Fruit fly (Drosophila melanogaster) whole organism, embryonic: ENCODE results near the gene CG44261.
A peak's percentile ranks its signal among the peaks of the same experiment; 100 is the strongest.

Experiments used
- ATbp ChIP-seq: fragments of 200-800 bp; sonication (Bioruptor generic); optimal IDR thresholded peaks from 2 replicates; lab custom pipeline; 2017; ENCODE audit warnings: missing biosample characterization, mild to moderate bottlenecking, missing genetic modification characterization, missing genetic modification reagents
- CG10431 ChIP-seq: fragments of 200-800 bp; sonication (Bioruptor generic); optimal IDR thresholded peaks from 3 replicates; lab custom pipeline; 2018; ENCODE audit warnings: missing biosample characterization, mild to moderate bottlenecking, missing genetic modification characterization
- CG11696 ChIP-seq: fragments of 200-800 bp; sonication (Bioruptor generic); IDR thresholded peaks from 2 replicates; pipeline ENCODE4 v1.3.6; 2022; ENCODE audit warnings: missing biosample characterization, missing genetic modification characterization
- CG1233 ChIP-seq: fragments of 200-800 bp; sonication (Bioruptor generic); optimal IDR thresholded peaks from 4 replicates; lab custom pipeline; 2018; ENCODE audit warnings: missing biosample characterization, mild to moderate bottlenecking, missing genetic modification characterization
- CG12942 ChIP-seq: fragments of 200-800 bp; sonication (Bioruptor generic); optimal IDR thresholded peaks from 3 replicates; lab custom pipeline; 2016; ENCODE audit warnings: missing biosample characterization, missing genetic modification characterization
- CG14050 ChIP-seq: fragments of 200-800 bp; sonication (Bioruptor generic); IDR thresholded peaks from 3 replicates; pipeline ENCODE4 v1.3.6; 2022; ENCODE audit warnings: missing biosample characterization, missing genetic modification characterization
- CG14667 ChIP-seq: fragments of 200-800 bp; sonication (Bioruptor generic); IDR thresholded peaks from 2 replicates; pipeline ENCODE4 v1.3.6; 2022; ENCODE audit warnings: missing biosample characterization, missing genetic modification characterization
- CG17328 ChIP-seq: fragments of 200-800 bp; sonication (Bioruptor generic); IDR thresholded peaks from 2 replicates; pipeline ENCODE4 v1.3.6; 2022; ENCODE audit warnings: missing biosample characterization, missing genetic modification characterization
- CG17568 ChIP-seq: fragments of 200-800 bp; sonication (Bioruptor generic); optimal IDR thresholded peaks from 2 replicates; lab custom pipeline; 2018; ENCODE audit warnings: missing biosample characterization, mild to moderate bottlenecking, missing genetic modification characterization, moderate library complexity
- CG1832 ChIP-seq: fragments of 200-800 bp; sonication (Bioruptor generic); optimal IDR thresholded peaks from 2 replicates; lab custom pipeline; 2017; ENCODE audit warnings: missing biosample characterization, mild to moderate bottlenecking, missing genetic modification characterization, inconsistent platforms
- CG2712 ChIP-seq: fragments of 200-800 bp; optimal IDR thresholded peaks from 3 replicates; lab custom pipeline; 2019; ENCODE audit warnings: missing biosample characterization, mild to moderate bottlenecking, missing genetic modification characterization, moderate library complexity
- CG2875 ChIP-seq: fragments of 200-800 bp; sonication (Bioruptor generic); optimal IDR thresholded peaks from 2 replicates; lab custom pipeline; 2017; ENCODE audit warnings: missing biosample characterization, mild to moderate bottlenecking, missing genetic modification characterization, missing genetic modification reagents
- CG30403 ChIP-seq: fragments of 200-800 bp; sonication (Bioruptor generic); optimal IDR thresholded peaks from 3 replicates; lab custom pipeline; 2016; ENCODE audit warnings: missing biosample characterization, missing genetic modification characterization
- CG3726 ChIP-seq: fragments of 200-800 bp; sonication (Bioruptor generic); IDR thresholded peaks from 3 replicates; pipeline ENCODE4, ENCODE4 v1.3.6; 2022; ENCODE audit warnings: missing biosample characterization, missing genetic modification characterization
- CG3995 ChIP-seq: fragments of 200-800 bp; sonication (Bioruptor generic); optimal IDR thresholded peaks from 3 replicates; lab custom pipeline; 2016; ENCODE audit warnings: missing biosample characterization, missing genetic modification characterization
- CG4820 ChIP-seq: fragments of 200-800 bp; sonication (Bioruptor generic); optimal IDR thresholded peaks from 3 replicates; lab custom pipeline; 2016; ENCODE audit warnings: missing biosample characterization, missing genetic modification characterization
- CG4854 ChIP-seq: fragments of 200-800 bp; sonication (Bioruptor generic); optimal IDR thresholded peaks from 2 replicates; lab custom pipeline; 2016; ENCODE audit warnings: missing biosample characterization, missing genetic modification characterization, inconsistent platforms
- CG6654 ChIP-seq: fragments of 200-800 bp; sonication (Bioruptor generic); optimal IDR thresholded peaks from 2 replicates; lab custom pipeline; 2017; ENCODE audit warnings: missing biosample characterization, mild to moderate bottlenecking, missing genetic modification characterization
- CG6765 ChIP-seq: fragments of 200-800 bp; sonication (Bioruptor generic); optimal IDR thresholded peaks from 3 replicates; lab custom pipeline; 2017; ENCODE audit warnings: missing biosample characterization, mild to moderate bottlenecking, missing genetic modification characterization
- CG6813 ChIP-seq: fragments of 200-800 bp; sonication (Bioruptor generic); optimal IDR thresholded peaks from 2 replicates; lab custom pipeline; 2017; ENCODE audit warnings: missing biosample characterization, missing genetic modification characterization, mild to moderate bottlenecking, moderate library complexity, missing genetic modification reagents
- CG8924 ChIP-seq: fragments of 200-800 bp; optimal IDR thresholded peaks from 3 replicates; lab custom pipeline; 2019; ENCODE audit warnings: missing biosample characterization, mild to moderate bottlenecking, missing genetic modification characterization, moderate library complexity
- CG9215 ChIP-seq: fragments of 200-800 bp; sonication (Bioruptor generic); IDR thresholded peaks from 2 replicates; pipeline ENCODE4 v1.3.6; 2022; ENCODE audit warnings: missing biosample characterization, missing genetic modification characterization
- CrebB ChIP-seq: fragments of 200-800 bp; sonication (Bioruptor generic); optimal IDR thresholded peaks from 3 replicates; lab custom pipeline; 2018; ENCODE audit warnings: missing biosample characterization, mild to moderate bottlenecking, missing genetic modification characterization
- Deaf1 ChIP-seq: fragments of 200-800 bp; optimal IDR thresholded peaks from 3 replicates; lab custom pipeline; 2019; ENCODE audit warnings: missing biosample characterization, mild to moderate bottlenecking, missing genetic modification characterization, moderate library complexity
- Dip3 ChIP-seq: fragments of 200-800 bp; sonication (Bioruptor generic); optimal IDR thresholded peaks from 3 replicates; lab custom pipeline; 2016; ENCODE audit warnings: missing biosample characterization, missing genetic modification characterization
- Elba2 ChIP-seq: fragments of 200-800 bp; sonication (Bioruptor generic); optimal IDR thresholded peaks from 3 replicates; lab custom pipeline; 2016; ENCODE audit warnings: missing biosample characterization, missing genetic modification characterization
- GATAe ChIP-seq: fragments of 200-800 bp; sonication (Bioruptor generic); conservative IDR thresholded peaks from 2 replicates; pipeline ENCODE4 v1.3.6; 2022; ENCODE audit warnings: missing biosample characterization, missing genetic modification characterization
- Meics ChIP-seq: fragments of 200-800 bp; sonication (Bioruptor generic); optimal IDR thresholded peaks from 2 replicates; lab custom pipeline; 2017; ENCODE audit warnings: missing biosample characterization, mild to moderate bottlenecking, missing genetic modification characterization
- Ptx1 ChIP-seq: fragments of 200-800 bp; sonication (Bioruptor generic); IDR thresholded peaks from 2 replicates; pipeline ENCODE4 v1.3.6; 2022; ENCODE audit warnings: missing biosample characterization, missing genetic modification characterization
- Stat92E ChIP-seq, 3 experiments: fragments of >200 bp in 2 of 3; fragments of 200-800 bp in 1 of 3; sonication (Bioruptor generic) in 1 of 3; optimal IDR thresholded peaks; 2 replicates each; lab custom pipeline; 2017 to 2019; ENCODE audit warnings: missing biosample characterization in 3 of 3, missing genetic modification characterization in 3 of 3, mild to moderate bottlenecking in 1 of 3, moderate library complexity in 1 of 3
- ase ChIP-seq: fragments of 200-800 bp; sonication (Bioruptor generic); IDR thresholded peaks from 3 replicates; pipeline ENCODE4 v1.3.6; 2022; ENCODE audit warnings: missing biosample characterization, missing genetic modification characterization
- bcd ChIP-seq: fragments of 200-800 bp; sonication (Bioruptor generic); optimal IDR thresholded peaks from 2 replicates; lab custom pipeline; 2017; ENCODE audit warnings: missing biosample characterization, mild to moderate bottlenecking, missing genetic modification characterization
- br ChIP-seq: fragments of >200 bp; optimal IDR thresholded peaks from 2 replicates; lab custom pipeline; 2017
- cas ChIP-seq: fragments of 200-800 bp; sonication (Bioruptor generic); IDR thresholded peaks from 2 replicates; pipeline ENCODE4 v1.3.6; 2022; ENCODE audit warnings: missing biosample characterization, missing genetic modification characterization
- caup ChIP-seq: fragments of 200-800 bp; sonication (Bioruptor generic); optimal IDR thresholded peaks from 3 replicates; lab custom pipeline; 2017; ENCODE audit warnings: missing biosample characterization, mild to moderate bottlenecking, missing genetic modification characterization, moderate library complexity; ENCODE audit not compliant: severe bottlenecking
- dan ChIP-seq: fragments of 200-800 bp; sonication (Bioruptor generic); IDR thresholded peaks from 2 replicates; pipeline ENCODE4 v1.3.6; 2022; ENCODE audit warnings: missing biosample characterization, missing genetic modification characterization
- fd102C ChIP-seq: fragments of 200-800 bp; sonication (Bioruptor generic); optimal IDR thresholded peaks from 2 replicates; lab custom pipeline; 2018; ENCODE audit warnings: missing biosample characterization, mild to moderate bottlenecking, missing genetic modification characterization, moderate library complexity
- fd64A ChIP-seq: fragments of 200-800 bp; sonication (Bioruptor generic); optimal IDR thresholded peaks from 3 replicates; lab custom pipeline; 2018; ENCODE audit warnings: missing biosample characterization, mild to moderate bottlenecking, missing genetic modification characterization
- gcm ChIP-seq: fragments of 200-800 bp; sonication (Bioruptor generic); optimal IDR thresholded peaks from 2 replicates; lab custom pipeline; 2019; ENCODE audit warnings: missing biosample characterization, mild to moderate bottlenecking, missing genetic modification characterization, moderate library complexity
- gsb ChIP-seq: fragments of 200-800 bp; sonication (Bioruptor generic); IDR thresholded peaks from 2 replicates; pipeline ENCODE4 v1.3.6; 2022; ENCODE audit warnings: missing biosample characterization, missing genetic modification characterization
- ind ChIP-seq: fragments of 200-800 bp; sonication (Bioruptor generic); optimal IDR thresholded peaks from 3 replicates; lab custom pipeline; 2016; ENCODE audit warnings: missing biosample characterization, missing genetic modification characterization
- lilli ChIP-seq: fragments of 200-800 bp; sonication (Bioruptor generic); optimal IDR thresholded peaks from 3 replicates; lab custom pipeline; 2016; ENCODE audit warnings: missing biosample characterization, missing genetic modification characterization
- lola ChIP-seq, 3 experiments: fragments of >200 bp in 2 of 3; fragments of 200-800 bp in 1 of 3; sonication (Bioruptor generic) in 1 of 3; optimal IDR thresholded peaks; 2 replicates each; lab custom pipeline; 2017 to 2019; ENCODE audit warnings: missing biosample characterization in 3 of 3, missing genetic modification characterization in 3 of 3, mild to moderate bottlenecking in 1 of 3, moderate library complexity in 1 of 3
- onecut ChIP-seq: fragments of 200-800 bp; sonication (Bioruptor generic); IDR thresholded peaks from 2 replicates; pipeline ENCODE4 v1.3.6; 2022; ENCODE audit warnings: missing biosample characterization, missing genetic modification characterization
- pho ChIP-seq: fragments of 200-800 bp; sonication (Bioruptor generic); optimal IDR thresholded peaks from 2 replicates; lab custom pipeline; 2016; ENCODE audit warnings: missing biosample characterization, missing genetic modification characterization
- pzg ChIP-seq: fragments of 200-800 bp; sonication (Bioruptor generic); optimal IDR thresholded peaks from 3 replicates; lab custom pipeline; 2018; ENCODE audit warnings: missing biosample characterization, mild to moderate bottlenecking, missing genetic modification characterization, moderate library complexity
- slou ChIP-seq: fragments of 200-800 bp; sonication (Bioruptor generic); optimal IDR thresholded peaks from 3 replicates; lab custom pipeline; 2016; ENCODE audit warnings: missing biosample characterization, missing genetic modification characterization
- toy ChIP-seq: fragments of 200-800 bp; sonication (Bioruptor generic); IDR thresholded peaks from 2 replicates; pipeline ENCODE4 v1.3.6; 2022; ENCODE audit warnings: missing biosample characterization, missing genetic modification characterization
- z ChIP-seq: fragments of 200-800 bp; sonication (Bioruptor generic); IDR thresholded peaks from 3 replicates; pipeline ENCODE4 v1.3.6; 2022; ENCODE audit warnings: missing biosample characterization, missing genetic modification characterization

CG44261 gene

DNA sequence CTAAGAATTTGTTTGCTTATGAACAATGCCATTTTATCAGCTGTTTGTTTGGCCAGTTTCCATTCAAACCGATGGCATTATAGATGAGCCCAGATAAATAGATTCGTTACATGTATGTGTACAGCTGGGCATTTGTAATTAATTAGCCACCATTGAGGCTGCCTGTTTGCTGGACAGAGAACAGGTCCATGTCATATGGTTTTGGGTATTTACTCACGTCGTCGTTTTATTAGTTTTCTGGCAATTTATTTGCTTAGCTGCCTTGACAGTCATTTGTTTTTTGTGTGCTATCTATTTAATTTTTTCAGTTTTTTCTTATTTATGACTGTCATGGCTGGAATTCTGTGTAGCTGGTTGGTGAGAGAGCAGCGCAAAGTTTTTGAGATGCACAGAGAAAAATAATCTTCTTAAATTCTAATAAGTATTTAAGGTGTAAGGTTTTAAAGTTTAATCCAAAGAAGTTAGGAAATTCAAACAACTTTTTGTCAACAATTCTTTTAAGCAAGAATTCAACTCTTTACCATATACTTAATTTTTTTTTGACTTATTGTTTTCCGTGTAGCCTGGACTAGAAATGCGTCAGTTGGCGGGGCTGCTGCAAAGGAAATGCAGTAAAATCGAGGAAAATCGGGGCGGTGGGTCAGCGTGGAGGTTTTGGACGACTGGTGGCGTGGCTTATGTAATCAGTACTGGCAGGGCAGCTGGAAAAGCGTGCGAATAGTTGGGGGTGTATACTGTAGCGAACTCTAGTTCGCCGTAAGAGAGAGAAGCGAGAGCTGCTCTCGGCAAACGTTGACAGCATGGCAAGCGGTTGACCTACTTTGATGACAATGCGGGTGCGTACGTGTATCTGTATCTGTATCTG is 26.8 kb upstream of the CG44261 start (continued):
- TF ChIP-seq fd102C (GFP tag; lab: Kevin White, UChicago) (no peak), dan (no peak), br (no peak), CG6654 (peak; percentile 57), gcm (GFP tag; lab: Kevin White, UChicago) (peak; percentile 76), CG8924 (tag; lab: Kevin White, UChicago) (peak; percentile 91), CG1233 (GFP tag; lab: Kevin White, UChicago) (peak; percentile 82), CG6765 (GFP tag; lab: Kevin White, UChicago) (peak; percentile 88), caup (GFP tag; lab: Kevin White, UChicago) (peak; percentile 85), fd64A (GFP tag; lab: Kevin White, UChicago) (no peak), onecut (peak; percentile 53), slou (GFP tag; lab: Kevin White, UChicago) (peak; percentile 52), lola (GFP tag; optimal IDR thresholded peaks at IDR 0.05; lab: Kevin White, UChicago) (peak in 1 of 3 experiments; percentile 52), Stat92E (GFP tag; optimal IDR thresholded peaks at IDR 0.05; lab: Kevin White, UChicago) (no peak), CG17328 (GFP tag; lab: Robert Waterston, UW) (peak; percentile 92), toy (0 out of 2 replicates have a peak, but pooled peaks have one; percentile 62), z (GFP tag; lab: Robert Waterston, UW) (no peak), gsb (GFP tag; lab: Robert Waterston, UW) (peak; percentile 76), Ptx1 (GFP tag; lab: Robert Waterston, UW) (peak; percentile 90), CG17568 (GFP tag; lab: Kevin White, UChicago) (peak; percentile 64), Deaf1 (tag; lab: Kevin White, UChicago) (peak; percentile 66), GATAe (peak; percentile 71), lilli (GFP tag; lab: Kevin White, UChicago) (peak; percentile 86), pho (GFP tag; lab: Kevin White, UChicago) (peak; percentile 82), CG10431 (GFP tag; lab: Kevin White, UChicago) (peak; percentile 8), CrebB (peak; percentile 69), CG4854 (GFP tag; lab: Kevin White, UChicago) (peak; percentile 79), CG2712 (peak; percentile 88), ATbp (GFP tag; lab: Kevin White, UChicago) (peak; percentile 86), Elba2 (no peak), CG3995 (peak; percentile 42), CG1832 (GFP tag; lab: Kevin White, UChicago) (no peak), CG14050 (GFP tag; lab: Robert Waterston, UW) (peak; percentile 83), CG3726 (GFP tag; lab: Robert Waterston, UW) (0 out of 3 replicates have a peak, but pooled peaks have one; percentile 71), Dip3 (GFP tag; lab: Kevin White, UChicago) (peak; percentile 69), CG11696 (GFP tag; lab: Robert Waterston, UW) (peak; percentile 87), ind (GFP tag; lab: Kevin White, UChicago) (peak; percentile 85), CG14667 (peak; percentile 80), CG2875 (GFP tag; lab: Kevin White, UChicago) (peak; percentile 56), bcd (GFP tag; lab: Kevin White, UChicago) (peak; percentile 71), CG9215 (GFP tag; lab: Robert Waterston, UW) (peak; percentile 78), CG6813 (GFP tag; lab: Kevin White, UChicago) (peak; percentile 53), CG12942 (GFP tag; lab: Kevin White, UChicago) (peak; percentile 57), pzg (GFP tag; lab: Kevin White, UChicago) (no peak), cas (GFP tag; lab: Robert Waterston, UW) (peak; percentile 68), CG30403 (GFP tag; lab: Kevin White, UChicago) (peak; percentile 91), ase (peak; percentile 89), Meics (GFP tag; lab: Kevin White, UChicago) (peak; percentile 89), CG4820 (GFP tag; lab: Kevin White, UChicago) (peak; percentile 82)
